Worm (Caenorhabditis elegans) whole organism, mixed stage, embryonic: ENCODE data around the gene F53F8.5.

Experiments
- ceh-39 ChIP-seq: fragments of 150-350 bp; optimal IDR thresholded peaks from 2 replicates; lab custom pipeline; 2014; ENCODE audit warnings: missing biosample characterization, missing genetic modification characterization
- elt-3 ChIP-seq: fragments of 150-350 bp; optimal IDR thresholded peaks from 2 replicates; lab custom pipeline; 2014; ENCODE audit warnings: missing biosample characterization, missing genetic modification characterization
- flh-1 ChIP-seq: fragments of 200-800 bp; sonication (Bioruptor generic); optimal IDR thresholded peaks from 2 replicates; lab custom pipeline; 2018; ENCODE audit warnings: mild to moderate bottlenecking, missing genetic modification characterization, moderate library complexity, missing compliant biosample characterization
- lin-13 ChIP-seq: fragments of 150-350 bp; optimal IDR thresholded peaks from 2 replicates; lab custom pipeline; 2014; ENCODE audit warnings: missing biosample characterization, missing genetic modification characterization
- lsy-2 ChIP-seq: fragments of 150-350 bp; optimal IDR thresholded peaks from 2 replicates; lab custom pipeline; 2014; ENCODE audit warnings: missing biosample characterization, missing genetic modification characterization
- mab-5 ChIP-seq: fragments of 150-350 bp; optimal IDR thresholded peaks from 2 replicates; lab custom pipeline; 2014; ENCODE audit warnings: missing biosample characterization, missing genetic modification characterization
- mls-2 ChIP-seq: sonication (generic microtip); optimal IDR thresholded peaks from 2 replicates; lab custom pipeline; 2016; ENCODE audit warnings: mild to moderate bottlenecking, missing genetic modification characterization, moderate library complexity, missing compliant biosample characterization
- nhr-76 ChIP-seq: sonication (generic microtip); optimal IDR thresholded peaks from 2 replicates; lab custom pipeline; 2017; ENCODE audit warnings: missing biosample characterization, missing genetic modification characterization
- pha-4 ChIP-seq: fragments of 150-350 bp; optimal IDR thresholded peaks from 2 replicates; lab custom pipeline; 2018; ENCODE audit warnings: missing biosample characterization, missing genetic modification reagents, missing genetic modification characterization
- sem-2 ChIP-seq: fragments of 200-800 bp; sonication (Bioruptor generic); optimal IDR thresholded peaks from 2 replicates; lab custom pipeline; 2018; ENCODE audit warnings: mild to moderate bottlenecking, missing genetic modification characterization, missing compliant biosample characterization
- sptf-1 ChIP-seq: sonication (generic microtip); optimal IDR thresholded peaks from 2 replicates; lab custom pipeline; 2017; ENCODE audit warnings: mild to moderate bottlenecking, missing genetic modification characterization, moderate library complexity, missing compliant biosample characterization
- unc-39 ChIP-seq: fragments of 150-350 bp; optimal IDR thresholded peaks from 2 replicates; lab custom pipeline; 2014; ENCODE audit warnings: missing biosample characterization, missing genetic modification characterization
- ztf-11 ChIP-seq: fragments of 150-350 bp; optimal IDR thresholded peaks from 2 replicates; lab custom pipeline; 2014; ENCODE audit warnings: missing biosample characterization, missing genetic modification characterization

ce11 chrV:20698266-20698665, 5.6 kb downstream of the F53F8.5 start, which contains the start of gene F53F8.7:
- TF ChIP-seq elt-3 (tag; lab: Kevin White, UChicago) (no peak), sptf-1 (tag; lab: Kevin White, UChicago) (no peak), ztf-11 (tag; lab: Kevin White, UChicago) (no peak), pha-4 (tag; lab: Kevin White, UChicago) (no peak), ceh-39 (tag; lab: Kevin White, UChicago) (no peak), mls-2 (tag; lab: Kevin White, UChicago) (no peak), lin-13 (tag; lab: Kevin White, UChicago) (no peak), mab-5 (tag; lab: Kevin White, UChicago) (no peak), sem-2 (GFP tag; lab: Kevin White, UChicago) (no peak), flh-1 (GFP tag; lab: Kevin White, UChicago) (no peak), nhr-76 (tag; lab: Kevin White, UChicago) (no peak), lsy-2 (tag; lab: Kevin White, UChicago) (no peak), unc-39 (tag; lab: Kevin White, UChicago) (no peak)
